Worm (Caenorhabditis elegans): ENCODE data around the gene gstk-1.

The gstk-1 gene

DNA sequence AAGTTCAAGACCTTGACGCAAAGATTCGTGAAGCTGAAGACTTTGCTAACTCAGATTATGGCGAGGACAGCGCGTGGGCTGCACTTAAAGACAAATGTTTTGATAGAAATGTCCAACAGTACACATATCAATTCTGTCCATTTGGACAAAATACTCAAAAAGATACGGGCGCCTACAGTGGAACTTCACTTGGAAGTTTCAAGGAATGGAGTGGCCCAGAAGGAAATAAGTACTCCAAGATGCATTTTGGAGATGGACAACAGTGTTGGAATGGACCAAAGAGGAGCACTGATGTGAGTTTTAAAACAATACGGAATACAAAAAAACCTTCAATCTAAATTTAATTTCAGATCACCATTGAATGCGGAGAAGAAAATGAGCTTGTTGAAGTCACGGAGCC is 30.6 kb upstream of the gstk-1 start:
- no peak for TF ChIP-seq ama-1 (optimal IDR thresholded peaks at IDR 0.05)
- TF ChIP-seq nhr-28 (tag; optimal IDR thresholded peaks at IDR 0.05): no peak
- TF ChIP-seq nhr-76 (tag; optimal IDR thresholded peaks at IDR 0.05): no peak
- no peak for TF ChIP-seq sea-2 (GFP tag; optimal IDR thresholded peaks at IDR 0.05)
- no peak for TF ChIP-seq mml-1 (tag; optimal IDR thresholded peaks at IDR 0.05)

DNA sequence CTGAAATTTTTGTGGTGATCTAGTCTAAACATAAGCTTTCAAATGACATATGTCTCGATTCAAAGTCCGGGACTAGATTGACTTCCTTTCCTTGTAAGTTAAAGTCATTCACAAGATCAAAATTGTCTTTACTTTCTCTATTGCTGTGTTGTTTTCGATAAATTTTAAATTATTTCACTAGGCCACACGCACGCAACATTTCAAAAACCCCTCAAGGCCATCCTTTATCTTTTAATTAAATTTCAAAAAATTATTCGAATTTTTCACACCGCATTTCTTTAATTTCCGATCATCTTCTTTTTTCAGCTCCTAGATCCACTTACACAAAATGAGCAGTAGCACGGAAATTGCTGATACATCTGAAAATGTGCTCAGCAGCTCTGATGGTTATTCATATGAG is 20.2 kb upstream of the gstk-1 start, which contains the start of gene ZK1307.7:
Gene ZK1307.7 (plus strand): TSS at position 301 of the 400 bp plus-strand sequence.
- TF ChIP-seq jun-1 (tag; optimal IDR thresholded peaks at IDR 0.05): no peak
- no peak for TF ChIP-seq snpc-4 (tag; optimal IDR thresholded peaks at IDR 0.05)
- TF ChIP-seq unc-62 (GFP tag; optimal IDR thresholded peaks at IDR 0.05): no peak
- TF ChIP-seq elt-1 (tag; optimal IDR thresholded peaks at IDR 0.05): no peak
- TF ChIP-seq elt-2 (tag; optimal IDR thresholded peaks at IDR 0.05): no peak
- TF ChIP-seq mml-1 (tag; optimal IDR thresholded peaks at IDR 0.05): no peak
- TF ChIP-seq fkh-10 (GFP tag; optimal IDR thresholded peaks at IDR 0.05): no peak
- no peak for TF ChIP-seq unc-39 (tag; optimal IDR thresholded peaks at IDR 0.05)
- TF ChIP-seq ztf-4 (tag; optimal IDR thresholded peaks at IDR 0.05): no peak
- no peak for TF ChIP-seq elt-3 (tag; optimal IDR thresholded peaks at IDR 0.05)
- TF ChIP-seq nfya-1 (tag; optimal IDR thresholded peaks at IDR 0.05; ENCODE audit: insufficient read depth): no peak
- no peak for TF ChIP-seq hmg-11 (tag; optimal IDR thresholded peaks at IDR 0.05)
- no peak for TF ChIP-seq ztf-11 (tag; optimal IDR thresholded peaks at IDR 0.05)

DNA sequence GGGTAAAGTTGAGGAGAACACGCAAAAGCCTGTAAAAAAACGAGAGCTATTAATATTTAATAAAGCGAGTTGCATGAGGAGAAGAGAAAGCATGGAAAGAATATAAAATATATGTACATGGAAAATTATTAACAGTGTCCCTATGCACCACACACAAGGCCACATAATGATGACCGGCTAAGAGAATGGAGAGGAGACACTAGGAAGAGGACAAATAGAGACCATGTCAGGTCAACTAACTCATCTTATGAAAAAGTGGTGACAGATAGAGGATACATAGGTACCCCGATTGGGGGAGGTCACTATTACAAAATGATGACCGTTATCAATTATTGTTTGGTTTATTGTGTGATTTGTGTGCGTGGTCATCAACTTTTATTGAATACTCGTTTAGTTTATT is 12.1 kb upstream of the gstk-1 start, which contains the start of gene fzr-1:
Gene fzr-1 (minus strand): TSS at position 29 of the 400 bp plus-strand sequence.
- TF ChIP-seq nhr-11 (tag; optimal IDR thresholded peaks at IDR 0.05) (no peak), nhr-23 (tag; optimal IDR thresholded peaks at IDR 0.05) (peak; percentile 24), mml-1 (tag; optimal IDR thresholded peaks at IDR 0.05) (no peak)

DNA sequence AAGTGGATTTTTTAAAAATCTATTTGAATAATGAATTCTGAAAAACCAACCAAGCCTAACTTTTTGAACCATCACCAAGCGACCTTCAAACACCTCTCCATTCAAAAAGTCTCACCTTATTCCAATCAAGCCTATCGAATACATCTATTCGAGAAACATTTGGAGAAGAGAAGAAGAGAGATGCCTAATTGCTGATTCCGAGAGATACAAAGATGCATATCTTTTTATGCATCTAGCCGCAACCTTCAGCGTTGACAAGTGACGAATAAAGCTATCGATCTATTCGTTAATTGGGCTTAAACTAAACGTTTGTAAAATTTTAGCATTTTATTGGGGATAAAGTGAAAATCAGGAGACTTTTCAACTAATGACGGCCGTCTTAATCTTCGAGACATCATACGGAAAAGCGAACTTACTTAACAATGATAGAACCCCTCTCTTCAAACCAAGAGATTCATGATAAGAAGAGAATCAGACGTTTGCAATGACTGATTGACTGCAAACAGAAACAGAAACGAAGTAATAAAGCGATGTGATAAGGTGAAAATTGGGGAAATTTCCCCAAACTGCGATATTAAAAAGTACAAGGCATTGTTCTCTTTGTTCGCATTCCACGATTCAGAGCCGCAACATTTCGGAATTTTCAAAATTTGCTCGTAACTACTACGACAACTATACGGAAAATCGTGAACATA is 11.4 kb upstream of the gstk-1 start:
- TF ChIP-seq unc-62 (GFP tag; optimal IDR thresholded peaks at IDR 0.05) (no peak), zag-1 (tag; optimal IDR thresholded peaks at IDR 0.05) (no peak), pqm-1 (tag; optimal IDR thresholded peaks at IDR 0.05) (peak; percentile 72), pha-4 (tag; optimal IDR thresholded peaks at IDR 0.05) (peak; percentile 31), elt-2 (tag; optimal IDR thresholded peaks at IDR 0.05) (peak; percentile 70), elt-1 (tag; optimal IDR thresholded peaks at IDR 0.05) (peak; percentile 96), nhr-25 (tag; optimal IDR thresholded peaks at IDR 0.05) (peak; percentile 58), ceh-16 (tag; optimal IDR thresholded peaks at IDR 0.05) (peak; percentile 7)

DNA sequence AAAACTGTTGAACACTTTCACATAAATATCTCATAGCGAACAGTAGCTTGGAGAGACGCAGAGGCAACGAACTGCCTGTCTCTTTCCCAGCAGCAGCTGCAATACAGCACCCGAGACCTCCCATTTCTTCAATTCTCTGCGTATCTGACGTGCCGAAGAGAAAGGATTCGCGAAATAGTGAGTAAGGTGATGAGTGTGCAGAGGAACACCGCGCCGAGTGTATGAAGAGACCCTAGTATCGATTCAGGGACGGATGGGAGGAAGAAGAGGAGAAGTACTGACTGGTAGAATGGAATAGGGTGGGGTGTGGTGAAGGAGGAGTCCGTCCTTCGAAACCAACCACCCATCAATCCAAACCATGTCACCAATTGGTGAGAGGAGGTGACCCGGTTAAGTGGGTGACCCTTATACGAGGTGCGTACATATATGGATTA is 10.4 kb upstream of the gstk-1 start:
- TF ChIP-seq tbx-2 (tag; optimal IDR thresholded peaks at IDR 0.05) (peak; percentile 30), elt-2 (tag; optimal IDR thresholded peaks at IDR 0.05) (peak; percentile 60), pqm-1 (tag; optimal IDR thresholded peaks at IDR 0.05) (peak; percentile 13), nhr-76 (tag; optimal IDR thresholded peaks at IDR 0.05) (no peak), ceh-82 (tag; optimal IDR thresholded peaks at IDR 0.05) (no peak), lin-15B (tag; optimal IDR thresholded peaks at IDR 0.05) (peak; percentile 52), sea-2 (GFP tag; optimal IDR thresholded peaks at IDR 0.05) (no peak), lsy-12 (tag; optimal IDR thresholded peaks at IDR 0.05) (peak; percentile 56), eor-1 (tag; optimal IDR thresholded peaks at IDR 0.05) (no peak), hmg-11 (tag; optimal IDR thresholded peaks at IDR 0.05) (peak; percentile 86), unc-39 (tag; optimal IDR thresholded peaks at IDR 0.05) (no peak), zag-1 (tag; optimal IDR thresholded peaks at IDR 0.05) (no peak), nhr-43 (tag; optimal IDR thresholded peaks at IDR 0.05; ENCODE audit: poor library complexity, severe bottlenecking) (peak; percentile 41), nhr-25 (tag; optimal IDR thresholded peaks at IDR 0.05) (peak; percentile 88), fkh-2 (tag; optimal IDR thresholded peaks at IDR 0.05) (no peak), ceh-28 (tag; optimal IDR thresholded peaks at IDR 0.05) (peak; percentile 85), R02D3.7 (tag; optimal IDR thresholded peaks at IDR 0.05) (peak; percentile 47), pha-4 (tag; optimal IDR thresholded peaks at IDR 0.05) (peak; percentile 77), ama-1 (optimal IDR thresholded peaks at IDR 0.05) (peak; percentile 86), mml-1 (tag; optimal IDR thresholded peaks at IDR 0.05) (no peak), egl-5 (tag; optimal IDR thresholded peaks at IDR 0.05) (peak; percentile 92), nhr-12 (tag; optimal IDR thresholded peaks at IDR 0.05) (no peak), ZK546.5 (tag; optimal IDR thresholded peaks at IDR 0.05) (no peak), elt-1 (tag; optimal IDR thresholded peaks at IDR 0.05) (peak; percentile 73), mdl-1 (tag; optimal IDR thresholded peaks at IDR 0.05) (peak; percentile 66), daf-12 (tag; optimal IDR thresholded peaks at IDR 0.05) (no peak), aly-2 (tag; optimal IDR thresholded peaks at IDR 0.05) (no peak), egl-27 (tag; optimal IDR thresholded peaks at IDR 0.05) (no peak), skn-1 (tag; optimal IDR thresholded peaks at IDR 0.05) (no peak), nhr-67 (tag; optimal IDR thresholded peaks at IDR 0.05) (no peak), lin-39 (tag; optimal IDR thresholded peaks at IDR 0.05) (peak; percentile 11), snpc-4 (tag; optimal IDR thresholded peaks at IDR 0.05) (peak; percentile 4), unc-62 (GFP tag; optimal IDR thresholded peaks at IDR 0.05) (peak; percentile 64)

Data from whole organism, L3 larva.